Worm (Caenorhabditis elegans): ENCODE data around the gene C15H7.3.

C15H7.3 gene

ce11 chrIII:9637016-9637415 is 14.8 kb downstream of the C15H7.3 start, which contains the start of gene gei-13:
Gene gei-13 (minus strand): TSS chrIII:9637116.
- TF ChIP-seq unc-62 (GFP tag; optimal IDR thresholded peaks at IDR 0.05): no peak

DNA sequence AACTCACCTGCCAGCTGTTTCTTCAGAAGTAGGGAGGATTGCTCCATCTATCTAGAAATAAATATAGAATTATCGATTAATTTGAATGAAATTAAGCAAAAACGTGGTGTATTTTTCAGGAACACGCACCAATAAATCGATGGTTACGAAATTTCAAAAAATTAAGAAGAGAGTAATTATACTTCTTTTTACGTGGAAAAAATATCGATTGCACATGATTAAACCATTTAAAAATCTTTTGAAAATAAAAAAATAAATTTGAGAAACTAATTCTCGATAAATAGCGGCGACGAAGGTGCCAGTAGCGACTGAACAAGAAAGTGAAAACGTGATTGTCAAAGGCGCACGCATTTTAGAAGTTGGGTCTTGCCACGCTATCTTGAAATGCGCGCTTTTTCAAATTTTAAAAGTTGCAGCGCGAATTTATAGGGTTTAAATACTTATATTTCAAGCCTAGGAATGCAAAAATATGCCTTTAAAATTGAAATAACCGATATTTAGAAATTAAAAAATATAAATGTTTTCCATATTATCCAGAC is 20.6 kb downstream of the C15H7.3 start, which contains the start of gene ubc-7:
Gene ubc-7 (minus strand): TSS at position 51 of the 539 bp plus-strand sequence.
- TF ChIP-seq unc-62 (GFP tag; optimal IDR thresholded peaks at IDR 0.05): no peak

DNA sequence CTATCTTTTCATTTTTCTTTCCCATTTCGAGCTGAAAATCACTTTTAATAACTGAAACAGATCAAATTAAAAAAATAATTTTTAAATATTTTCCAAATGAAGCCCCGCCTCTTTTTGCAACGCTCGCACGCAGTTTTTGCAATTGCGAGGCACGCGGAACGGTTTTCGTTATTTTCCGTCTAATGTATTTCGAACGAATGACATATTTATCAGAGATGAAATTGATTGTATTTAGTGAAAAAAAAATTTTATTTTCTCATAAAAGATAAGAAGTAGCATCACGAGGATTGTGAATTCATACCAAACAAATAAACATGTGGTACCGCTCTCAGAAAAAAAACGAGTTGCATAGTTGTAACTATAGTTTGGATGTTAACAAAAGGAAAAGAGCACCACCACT is 21.9 kb downstream of the C15H7.3 start, which contains the start of gene rpac-19:
Gene rpac-19 (minus strand): TSS at position 31 of the 400 bp plus-strand sequence.
- no peak for TF ChIP-seq unc-62 (GFP tag; optimal IDR thresholded peaks at IDR 0.05)

- no peak for TF ChIP-seq unc-62 (GFP tag; optimal IDR thresholded peaks at IDR 0.05)
These were observed 22.7 kb downstream of the C15H7.3 start, which contains the start of gene tbg-1 for ce11 chrIII:9629054-9629453. Gene tbg-1 (minus strand): TSS chrIII:9629154.

- TF ChIP-seq unc-62 (GFP tag; optimal IDR thresholded peaks at IDR 0.05): no peak
These were observed 25.2 kb downstream of the C15H7.3 start for ce11 chrIII:9626602-9627001.

DNA sequence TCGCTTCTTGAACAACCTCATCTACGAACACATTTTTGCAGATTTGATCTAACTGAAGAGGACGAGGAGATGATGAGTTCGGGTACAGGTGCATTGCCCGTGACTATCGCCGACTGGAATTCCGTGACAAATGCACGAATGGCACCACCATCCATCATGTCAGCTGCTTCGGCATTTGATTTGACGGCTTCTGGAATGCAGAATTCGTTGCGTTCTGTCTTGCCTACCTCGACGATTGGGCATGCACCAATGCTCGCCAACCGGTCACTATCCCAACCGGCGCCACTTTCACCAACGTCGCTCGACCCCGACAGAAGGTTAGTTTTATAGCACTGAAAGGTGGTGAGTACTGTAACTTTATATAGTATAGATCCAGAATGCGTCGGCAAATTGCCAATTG is 28.3 kb downstream of the C15H7.3 start:
- TF ChIP-seq unc-62 (GFP tag; optimal IDR thresholded peaks at IDR 0.05): no peak

DNA sequence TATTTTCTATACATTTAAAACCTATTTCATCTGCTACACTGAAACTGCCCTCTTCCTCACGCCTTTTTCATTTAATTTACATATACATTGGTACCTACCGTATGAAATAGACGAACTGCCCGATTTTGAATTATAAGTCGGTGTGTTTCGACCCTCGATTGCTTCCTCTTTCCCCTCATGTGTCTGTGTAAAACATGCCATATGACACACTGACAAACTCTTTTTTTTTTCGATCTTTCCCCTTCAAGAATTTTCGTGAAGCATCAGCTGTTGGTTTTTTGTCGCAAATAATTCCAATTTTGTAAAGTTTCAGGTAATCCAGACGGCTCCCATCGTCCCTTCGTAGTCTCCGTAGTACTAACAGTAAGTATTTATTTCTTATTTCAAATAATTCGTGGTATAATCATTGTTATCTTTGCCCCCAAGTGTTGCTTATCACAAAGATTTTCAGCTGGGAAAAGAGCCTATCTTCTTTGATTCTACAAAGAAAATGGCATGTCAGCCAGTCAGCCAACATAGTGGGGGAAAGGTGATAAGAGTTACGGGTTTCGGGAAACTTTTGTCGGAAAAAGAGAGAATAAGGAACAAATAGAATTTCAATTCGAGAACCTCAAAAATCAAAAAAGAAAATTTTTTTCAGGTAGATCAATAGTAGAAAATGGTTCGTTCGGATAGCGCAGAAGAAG is 29.8 kb downstream of the C15H7.3 start:
- no peak for TF ChIP-seq unc-62 (GFP tag; optimal IDR thresholded peaks at IDR 0.05)

ce11 chrIII:9620148-9620547 is 31.6 kb downstream of the C15H7.3 start:
- TF ChIP-seq unc-62 (GFP tag; optimal IDR thresholded peaks at IDR 0.05): no peak

DNA sequence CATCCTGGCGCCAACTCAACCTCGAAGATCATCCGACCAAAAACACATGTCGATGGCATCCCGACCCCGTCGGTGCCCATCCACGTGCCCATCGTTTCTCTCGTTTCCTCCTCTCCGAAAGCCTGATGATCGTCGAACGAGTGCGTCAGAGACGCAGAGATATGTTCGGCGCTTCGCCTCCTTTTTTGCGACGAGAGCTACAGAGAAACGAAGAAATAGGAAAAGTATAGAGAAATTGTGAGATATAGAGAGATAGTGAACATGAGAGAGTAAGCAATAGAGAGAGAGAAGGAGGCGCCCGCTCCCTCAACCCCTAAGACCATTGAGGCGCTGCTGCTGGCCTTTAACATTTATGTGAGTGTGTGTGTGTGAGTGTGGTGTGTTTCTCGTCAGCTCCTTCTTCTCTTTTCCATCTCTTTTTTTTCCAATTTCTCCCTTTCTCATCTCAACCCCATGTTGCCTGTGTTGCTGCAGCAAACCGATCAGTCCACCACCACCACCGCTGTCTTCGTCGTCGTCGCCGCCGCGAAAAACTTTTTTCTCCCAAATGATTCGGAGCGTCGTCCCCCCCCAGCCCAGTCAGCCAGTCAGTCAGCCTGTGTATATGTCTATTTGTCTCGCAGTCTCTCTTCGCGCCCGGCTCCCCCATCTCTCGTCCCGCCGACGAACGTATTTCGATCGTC is 32.6 kb downstream of the C15H7.3 start, which contains the start of gene hlh-11:
Gene hlh-11 (plus strand): TSS at position 633 of the 683 bp plus-strand sequence.
- no peak for TF ChIP-seq unc-62 (GFP tag; optimal IDR thresholded peaks at IDR 0.05)

- TF ChIP-seq unc-62 (GFP tag; optimal IDR thresholded peaks at IDR 0.05): no peak
These were observed 34.0 kb downstream of the C15H7.3 start for ce11 chrIII:9617599-9618262.

ce11 chrIII:9616933-9617332 is 34.8 kb downstream of the C15H7.3 start:
- TF ChIP-seq unc-62 (GFP tag; optimal IDR thresholded peaks at IDR 0.05): no peak

DNA sequence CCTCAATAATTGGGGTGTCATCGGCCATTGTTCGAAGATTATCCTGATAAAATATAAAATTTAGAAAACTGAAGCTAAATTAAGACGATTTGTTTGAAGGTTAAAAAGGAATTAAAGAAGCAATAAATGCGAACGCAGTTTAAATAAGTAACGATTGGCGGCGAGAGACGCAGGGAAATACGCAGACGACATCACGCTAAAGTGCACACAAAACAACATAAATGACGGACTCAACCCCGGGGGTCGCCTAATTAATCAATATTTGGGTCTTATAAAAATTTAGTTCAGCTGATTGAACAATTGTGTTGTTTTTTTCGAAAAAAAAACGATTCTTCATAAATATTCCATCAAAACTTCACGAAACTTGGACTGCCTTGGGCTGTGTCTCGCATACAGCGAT is 35.3 kb downstream of the C15H7.3 start, which contains the start of gene hcp-3:
Gene hcp-3 (minus strand): TSS at position 45 of the 400 bp plus-strand sequence.
- no peak for TF ChIP-seq unc-62 (GFP tag; optimal IDR thresholded peaks at IDR 0.05)

DNA sequence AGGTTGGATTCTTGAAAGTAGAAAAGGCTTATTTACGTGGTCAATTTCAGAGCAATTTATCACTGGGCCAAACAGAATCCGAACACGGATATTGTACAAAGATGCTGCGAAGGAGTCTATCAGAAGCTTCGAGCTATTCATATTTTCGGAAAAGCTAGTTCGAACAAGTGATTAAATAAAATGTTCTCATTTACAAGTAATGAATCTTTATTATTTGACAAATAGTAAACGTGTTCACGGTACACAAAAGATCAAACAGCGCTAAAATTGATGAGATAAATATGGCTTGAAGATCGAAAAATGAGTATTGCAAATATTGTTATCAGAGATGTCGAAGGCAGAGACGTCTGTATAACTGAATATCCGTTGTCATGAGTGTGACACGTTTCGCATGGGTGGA is 36.7 kb downstream of the C15H7.3 start:
- TF ChIP-seq unc-62 (GFP tag; optimal IDR thresholded peaks at IDR 0.05): no peak

- TF ChIP-seq unc-62 (GFP tag; optimal IDR thresholded peaks at IDR 0.05): no peak
These were observed 37.6 kb downstream of the C15H7.3 start, which contains the start of the genes pri-1 and F58A4.6 for ce11 chrIII:9614211-9614610. Gene pri-1 (minus strand): TSS chrIII:9614281. Gene F58A4.6 (plus strand): TSS chrIII:9614482.

ce11 chrIII:9612097-9612496 is 39.7 kb downstream of the C15H7.3 start, which contains the start of gene bbs-4:
Gene bbs-4 (minus strand): TSS chrIII:9612197.
- no peak for TF ChIP-seq unc-62 (GFP tag; optimal IDR thresholded peaks at IDR 0.05)

DNA sequence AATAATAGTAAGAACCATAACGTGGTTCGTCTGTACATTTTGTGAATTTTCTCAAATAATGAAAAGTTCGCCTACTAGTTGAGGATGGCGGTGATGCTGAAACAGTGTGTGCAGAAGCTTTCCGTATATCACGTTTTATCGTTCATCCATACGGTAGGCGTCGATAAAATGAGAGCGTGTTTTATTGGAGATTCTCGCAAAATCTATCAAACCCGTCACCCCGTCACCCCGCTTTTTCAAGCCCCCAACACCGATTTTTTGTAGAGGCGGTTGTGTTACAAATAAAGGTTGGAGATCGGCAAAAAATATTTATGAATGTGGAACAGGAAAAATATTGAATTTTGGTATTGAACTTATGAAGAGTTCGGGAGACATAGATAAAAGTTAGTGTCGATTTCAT is 43.1 kb downstream of the C15H7.3 start, which contains the start of gene clec-161:
Gene clec-161 (minus strand): TSS at position 101 of the 400 bp plus-strand sequence.
- TF ChIP-seq unc-62 (GFP tag; optimal IDR thresholded peaks at IDR 0.05): no peak

Data from whole organism, dauer.